Worm (Caenorhabditis elegans) whole organism, early embryonic: ENCODE results near the gene ntc-1.

Source experiments
- F13C5.2 ChIP-seq: sonication (generic microtip); optimal IDR thresholded peaks from 2 replicates; lab custom pipeline; 2017; ENCODE audit warnings: mild to moderate bottlenecking, missing genetic modification characterization, inconsistent platforms, missing compliant biosample characterization
- ama-1 ChIP-seq: fragments of 150-350 bp; optimal IDR thresholded peaks from 2 replicates; lab custom pipeline; 2014
- flt-1 ChIP-seq: fragments of 200-800 bp; sonication (Bioruptor generic); IDR thresholded peaks from 2 replicates; pipeline ENCODE4 v1.3.6; 2022; ENCODE audit warnings: missing genetic modification characterization, missing compliant biosample characterization
- tbx-37 ChIP-seq: fragments of 200-800 bp; sonication (Bioruptor generic); conservative IDR thresholded peaks from 2 replicates; pipeline ENCODE4 v1.3.6; 2022; ENCODE audit warnings: missing genetic modification reagents, missing genetic modification characterization, missing compliant biosample characterization

ce11 chrX:4914464-4914863 lies 48.6 kb downstream of the ntc-1 start:
- no peak for TF ChIP-seq F13C5.2 (tag; lab: Kevin White, UChicago)
- no peak for TF ChIP-seq ama-1 (lab: Kevin White, UChicago)
- no peak for TF ChIP-seq tbx-37 (GFP tag; lab: Robert Waterston, UW)
- TF ChIP-seq flt-1 (GFP tag; lab: Robert Waterston, UW) = no peak
